Fruit fly (Drosophila melanogaster) whole organism, prepupa: ENCODE data around the gene Tsp2A.

Experiments
- Blimp-1 ChIP-seq: fragments of 200-800 bp; sonication (Bioruptor generic); optimal IDR thresholded peaks from 3 replicates; lab custom pipeline; 2017; ENCODE audit warnings: missing biosample characterization, missing genetic modification characterization, mild to moderate bottlenecking, moderate library complexity, missing genetic modification reagents
- CG1621 ChIP-seq: fragments of 200-800 bp; sonication (Bioruptor generic); optimal IDR thresholded peaks from 3 replicates; lab custom pipeline; 2018; ENCODE audit warnings: missing biosample characterization, mild to moderate bottlenecking, missing genetic modification characterization
- CG16779 ChIP-seq: fragments of 200-800 bp; sonication (Bioruptor generic); optimal IDR thresholded peaks from 3 replicates; lab custom pipeline; 2017; ENCODE audit warnings: missing biosample characterization, mild to moderate bottlenecking, missing genetic modification characterization
- CG3032 ChIP-seq: fragments of 200-800 bp; optimal IDR thresholded peaks from 2 replicates; lab custom pipeline; 2019; ENCODE audit warnings: missing biosample characterization, mild to moderate bottlenecking, missing genetic modification characterization, moderate library complexity
- CG31627 ChIP-seq: fragments of 200-800 bp; sonication (Bioruptor generic); optimal IDR thresholded peaks from 3 replicates; lab custom pipeline; 2016; ENCODE audit warnings: missing biosample characterization, missing genetic modification characterization
- CG34406 ChIP-seq: fragments of 200-800 bp; sonication (Bioruptor generic); optimal IDR thresholded peaks from 3 replicates; lab custom pipeline; 2016; ENCODE audit warnings: missing biosample characterization, missing genetic modification characterization
- CG4318 ChIP-seq: fragments of 200-800 bp; sonication (Bioruptor generic); optimal IDR thresholded peaks from 3 replicates; lab custom pipeline; 2017; ENCODE audit warnings: missing biosample characterization, mild to moderate bottlenecking, missing genetic modification characterization
- CG6163 ChIP-seq: fragments of 200-800 bp; sonication (Bioruptor generic); IDR thresholded peaks from 3 replicates; pipeline ENCODE4 v1.3.6; 2022; ENCODE audit warnings: missing biosample characterization, missing genetic modification characterization
- CG6808 ChIP-seq: fragments of 200-800 bp; sonication (Bioruptor generic); optimal IDR thresholded peaks from 3 replicates; lab custom pipeline; 2017; ENCODE audit warnings: missing biosample characterization, missing genetic modification characterization, mild to moderate bottlenecking, moderate library complexity, missing genetic modification reagents
- CG6854 ChIP-seq: fragments of 200-800 bp; sonication (Bioruptor generic); optimal IDR thresholded peaks from 2 replicates; lab custom pipeline; 2017; ENCODE audit warnings: missing biosample characterization, mild to moderate bottlenecking, missing genetic modification characterization
- CG8319 ChIP-seq: fragments of 200-800 bp; sonication (Bioruptor generic); optimal IDR thresholded peaks from 3 replicates; lab custom pipeline; 2016; ENCODE audit warnings: missing biosample characterization, missing genetic modification characterization
- CG8632 ChIP-seq: fragments of 200-800 bp; sonication (Bioruptor generic); optimal IDR thresholded peaks from 3 replicates; lab custom pipeline; 2016; ENCODE audit warnings: missing biosample characterization, missing genetic modification characterization
- Eip78C ChIP-seq: fragments of 200-800 bp; sonication (Bioruptor generic); peaks from one replicate; lab custom pipeline; 2016; ENCODE audit warnings: missing biosample characterization, missing genetic modification characterization
- Eip93F ChIP-seq: fragments of 200-800 bp; sonication (Bioruptor generic); optimal IDR thresholded peaks from 2 replicates; lab custom pipeline; 2016; ENCODE audit warnings: missing biosample characterization, mild to moderate bottlenecking, missing genetic modification characterization
- Ets21C ChIP-seq: fragments of 200-800 bp; sonication (Bioruptor generic); optimal IDR thresholded peaks from 3 replicates; lab custom pipeline; 2016; ENCODE audit warnings: missing biosample characterization, missing genetic modification characterization
- Hr38 ChIP-seq: sonication (Bioruptor generic); optimal IDR thresholded peaks from 2 replicates; lab custom pipeline; 2016; ENCODE audit warnings: missing biosample characterization, missing genetic modification characterization
- Hr4 ChIP-seq: fragments of 200-800 bp; sonication (Bioruptor generic); optimal IDR thresholded peaks from 3 replicates; lab custom pipeline; 2016; ENCODE audit warnings: missing biosample characterization, missing genetic modification characterization
- Lpt ChIP-seq: fragments of 200-800 bp; sonication (Bioruptor generic); optimal IDR thresholded peaks from 3 replicates; lab custom pipeline; 2016; ENCODE audit warnings: missing biosample characterization, missing genetic modification characterization
- OdsH ChIP-seq: fragments of 200-800 bp; sonication (Bioruptor generic); optimal IDR thresholded peaks from 3 replicates; lab custom pipeline; 2016; ENCODE audit warnings: missing biosample characterization, missing genetic modification characterization
- Smox ChIP-seq: fragments of 200-800 bp; sonication (Bioruptor generic); optimal IDR thresholded peaks from 3 replicates; lab custom pipeline; 2016; ENCODE audit warnings: missing biosample characterization, missing genetic modification characterization
- Sox102F ChIP-seq: fragments of 200-800 bp; sonication (Bioruptor generic); optimal IDR thresholded peaks from 2 replicates; lab custom pipeline; 2016; ENCODE audit warnings: missing biosample characterization, mild to moderate bottlenecking, missing genetic modification characterization
- achi ChIP-seq: fragments of 200-800 bp; sonication (Bioruptor generic); optimal IDR thresholded peaks from 3 replicates; lab custom pipeline; 2016; ENCODE audit warnings: missing biosample characterization, missing genetic modification characterization
- acj6 ChIP-seq: fragments of 200-800 bp; sonication (Bioruptor generic); optimal IDR thresholded peaks from 3 replicates; lab custom pipeline; 2016; ENCODE audit warnings: missing biosample characterization, missing genetic modification characterization
- cyc ChIP-seq: fragments of 200-800 bp; sonication (Bioruptor generic); optimal IDR thresholded peaks from 3 replicates; lab custom pipeline; 2016; ENCODE audit warnings: missing biosample characterization, missing genetic modification characterization
- dac ChIP-seq: fragments of 200-800 bp; sonication (Bioruptor generic); optimal IDR thresholded peaks from 2 replicates; lab custom pipeline; 2017; ENCODE audit warnings: missing biosample characterization, mild to moderate bottlenecking, missing genetic modification characterization
- fd59A ChIP-seq: fragments of 200-800 bp; sonication (Bioruptor generic); optimal IDR thresholded peaks from 2 replicates; lab custom pipeline; 2017; ENCODE audit warnings: missing biosample characterization, mild to moderate bottlenecking, missing genetic modification characterization, missing genetic modification reagents
- fkh ChIP-seq: fragments of 200-800 bp; sonication (Bioruptor generic); optimal IDR thresholded peaks from 3 replicates; lab custom pipeline; 2017; ENCODE audit warnings: missing biosample characterization, mild to moderate bottlenecking, missing genetic modification characterization, moderate library complexity
- lz ChIP-seq: fragments of 200-800 bp; sonication (Bioruptor generic); optimal IDR thresholded peaks from 3 replicates; lab custom pipeline; 2016; ENCODE audit warnings: missing biosample characterization, missing genetic modification characterization
- net ChIP-seq: fragments of 200-800 bp; sonication (Bioruptor generic); optimal IDR thresholded peaks from 3 replicates; lab custom pipeline; 2016; ENCODE audit warnings: missing biosample characterization, missing genetic modification characterization
- salr ChIP-seq, 2 experiments: fragments of 200-800 bp; sonication (Bioruptor generic); optimal IDR thresholded peaks; 3 replicates each; lab custom pipeline; 2016 to 2018; ENCODE audit warnings: missing biosample characterization in 2 of 2, missing genetic modification characterization in 2 of 2, mild to moderate bottlenecking in 1 of 2
- ss ChIP-seq, 2 experiments: fragments of 200-800 bp; sonication (Bioruptor generic); optimal IDR thresholded peaks; 2 replicates in 1 of 2; 3 replicates in 1 of 2; lab custom pipeline; 2017 to 2018; ENCODE audit warnings: mild to moderate bottlenecking in 2 of 2, missing biosample characterization in 2 of 2, missing genetic modification characterization in 2 of 2, moderate library complexity in 1 of 2
- svp ChIP-seq: fragments of 200-800 bp; sonication (Bioruptor generic); peaks from one replicate; lab custom pipeline; 2016; ENCODE audit warnings: missing biosample characterization, missing genetic modification characterization
- vri ChIP-seq: fragments of 200-800 bp; sonication (Bioruptor generic); optimal IDR thresholded peaks from 3 replicates; lab custom pipeline; 2016; ENCODE audit warnings: missing biosample characterization, mild to moderate bottlenecking, missing genetic modification characterization

The Tsp2A gene

dm6 chrX:1381413-1381991 is 35.1 kb downstream of the Tsp2A start:
- TF ChIP-seq Eip78C, result peak; percentile 13
- TF ChIP-seq lz, result no peak

- TF ChIP-seq fkh (GFP tag; lab: Kevin White, UChicago), result peak; percentile 18
- TF ChIP-seq vri (GFP tag; lab: Kevin White, UChicago), result no peak
Observed at dm6 chrX:1382489-1382888, 36.1 kb downstream of the Tsp2A start.

- TF ChIP-seq ss (GFP tag; optimal IDR thresholded peaks at IDR 0.05; lab: Kevin White, UChicago), result no peak
- TF ChIP-seq Blimp-1 (GFP tag; lab: Kevin White, UChicago), result no peak
- TF ChIP-seq fd59A, result no peak
- TF ChIP-seq CG4318, result no peak
- TF ChIP-seq Smox, result no peak
- no peak for TF ChIP-seq Sox102F (GFP tag; lab: Kevin White, UChicago)
- no peak for TF ChIP-seq Hr38 (GFP tag; lab: Kevin White, UChicago)
- TF ChIP-seq Lpt (GFP tag; lab: Kevin White, UChicago), result no peak
- no peak for TF ChIP-seq CG1621 (tag; lab: Kevin White, UChicago)
- no peak for TF ChIP-seq net (GFP tag; lab: Kevin White, UChicago)
- no peak for TF ChIP-seq CG16779 (tag; lab: Kevin White, UChicago)
- TF ChIP-seq salr (GFP tag; optimal IDR thresholded peaks at IDR 0.05; lab: Kevin White, UChicago), result no peak
- TF ChIP-seq CG8632, result no peak
- no peak for TF ChIP-seq CG6163 (GFP tag; lab: Robert Waterston, UW)
- TF ChIP-seq Eip93F (GFP tag; lab: Kevin White, UChicago), result no peak
- TF ChIP-seq cyc (GFP tag; lab: Kevin White, UChicago), result no peak
- no peak for TF ChIP-seq OdsH
- TF ChIP-seq, all 60 proteins: peak for 0
Observed at dm6 chrX:1384232-1384631, 37.9 kb downstream of the Tsp2A start.

- TF ChIP-seq CG34406 (no peak), dac (GFP tag; lab: Kevin White, UChicago) (no peak), Sox102F (GFP tag; lab: Kevin White, UChicago) (no peak), svp (GFP tag; lab: Kevin White, UChicago) (peak; percentile 75), salr (GFP tag; optimal IDR thresholded peaks at IDR 0.05; lab: Kevin White, UChicago) (no peak), CG31627 (GFP tag; lab: Kevin White, UChicago) (no peak), acj6 (GFP tag; lab: Kevin White, UChicago) (no peak), Eip93F (GFP tag; lab: Kevin White, UChicago) (peak; percentile 60), Smox (no peak), fkh (GFP tag; lab: Kevin White, UChicago) (peak; percentile 90), CG4318 (no peak), CG6854 (GFP tag; lab: Kevin White, UChicago) (no peak), CG6808 (GFP tag; lab: Kevin White, UChicago) (no peak), achi (GFP tag; lab: Kevin White, UChicago) (no peak), Ets21C (GFP tag; lab: Kevin White, UChicago) (no peak), vri (GFP tag; lab: Kevin White, UChicago) (peak; percentile 19), Lpt (GFP tag; lab: Kevin White, UChicago) (no peak), CG16779 (tag; lab: Kevin White, UChicago) (no peak), CG3032 (tag; lab: Kevin White, UChicago) (no peak), Hr4 (GFP tag; lab: Kevin White, UChicago) (no peak), Eip78C (no peak), CG8319 (no peak)
Observed at dm6 chrX:1387149-1387752, 40.9 kb downstream of the Tsp2A start.
